Worm (Caenorhabditis elegans) whole organism, L1 larva: ENCODE results near the gene mltn-3.

Source experiments
- C16A3.4 ChIP-seq: fragments of 150-350 bp; optimal IDR thresholded peaks from 2 replicates; lab custom pipeline; 2014; ENCODE audit warnings: missing biosample characterization, missing genetic modification characterization
- aly-2 ChIP-seq: fragments of 150-350 bp; optimal IDR thresholded peaks from 2 replicates; lab custom pipeline; 2014; ENCODE audit warnings: missing biosample characterization, missing genetic modification characterization
- ama-1 ChIP-seq: fragments of 150-350 bp; optimal IDR thresholded peaks from 2 replicates; lab custom pipeline; 2014
- dsc-1 ChIP-seq: sonication (generic microtip); optimal IDR thresholded peaks from 2 replicates; lab custom pipeline; 2016; ENCODE audit warnings: mild to moderate bottlenecking, missing genetic modification characterization, missing compliant biosample characterization
- efl-3 ChIP-seq: fragments of 200-800 bp; sonication (Bioruptor generic); optimal IDR thresholded peaks from 2 replicates; lab custom pipeline; 2018; ENCODE audit warnings: mild to moderate bottlenecking, missing genetic modification characterization, missing compliant biosample characterization
- jun-1 ChIP-seq: fragments of 150-350 bp; optimal IDR thresholded peaks from 2 replicates; lab custom pipeline; 2014; ENCODE audit warnings: missing biosample characterization, missing genetic modification reagents, missing genetic modification characterization
- lin-13 ChIP-seq: fragments of 150-350 bp; optimal IDR thresholded peaks from 2 replicates; lab custom pipeline; 2014; ENCODE audit warnings: missing biosample characterization, missing genetic modification reagents, missing genetic modification characterization
- nhr-12 ChIP-seq: sonication (generic microtip); optimal IDR thresholded peaks from 2 replicates; lab custom pipeline; 2017; ENCODE audit warnings: missing biosample characterization, missing genetic modification characterization
- nhr-28 ChIP-seq: fragments of 150-350 bp; optimal IDR thresholded peaks from 2 replicates; lab custom pipeline; 2014; ENCODE audit warnings: missing biosample characterization, missing genetic modification characterization
- nhr-85 ChIP-seq: sonication (generic microtip); peaks from one replicate; lab custom pipeline; 2016; ENCODE audit warnings: missing genetic modification characterization, inconsistent platforms, missing compliant biosample characterization
- unc-86 ChIP-seq: sonication (generic microtip); optimal IDR thresholded peaks from 2 replicates; lab custom pipeline; 2016; ENCODE audit warnings: missing genetic modification characterization, missing compliant biosample characterization
- zip-4 ChIP-seq: fragments of 200-800 bp; sonication (Bioruptor generic); optimal IDR thresholded peaks from 2 replicates; lab custom pipeline; 2018; ENCODE audit warnings: mild to moderate bottlenecking, missing genetic modification characterization, moderate library complexity, missing compliant biosample characterization
- ztf-11 ChIP-seq, 2 experiments: sonication (generic microtip); optimal IDR thresholded peaks; 2 replicates each; lab custom pipeline; 2016 to 2017; ENCODE audit warnings: missing genetic modification characterization in 2 of 2, missing biosample characterization in 1 of 2, missing compliant biosample characterization in 1 of 2

DNA sequence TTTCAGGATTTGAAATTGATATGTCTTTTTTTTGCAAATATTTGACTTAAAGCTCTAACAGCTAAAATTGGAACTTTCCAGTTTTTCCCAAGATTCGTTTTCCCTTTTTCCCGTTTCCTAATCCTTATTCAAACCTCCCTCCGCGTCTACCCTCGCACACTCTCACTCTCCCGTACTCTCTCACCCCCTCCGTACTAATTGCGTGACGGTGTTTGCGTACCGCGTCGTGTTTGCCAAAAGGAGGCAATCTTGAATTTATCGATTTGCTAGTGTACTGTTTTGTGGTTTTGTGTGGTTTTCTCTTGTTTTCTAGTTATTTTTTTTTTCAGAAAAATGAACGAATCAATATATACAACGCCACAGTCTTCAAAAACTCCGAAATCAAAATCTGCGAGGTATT lies 7.5 kb upstream of the mltn-3 start, which contains the start of gene citk-1:
- TF ChIP-seq nhr-85 (tag; lab: Kevin White, UChicago) (peak; percentile 81), aly-2 (tag; lab: Kevin White, UChicago) (peak; percentile 28), ztf-11 (tag; optimal IDR thresholded peaks at IDR 0.05; lab: Kevin White, UChicago) (peak in 1 of 2 experiments; percentile 43), jun-1 (tag; lab: Kevin White, UChicago) (peak; percentile 61), unc-86 (tag; lab: Kevin White, UChicago) (peak; percentile 73), zip-4 (GFP tag; lab: Kevin White, UChicago) (peak; percentile 5), C16A3.4 (tag; lab: Kevin White, UChicago) (peak; percentile 83), nhr-12 (tag; lab: Kevin White, UChicago) (no peak), lin-13 (peak; percentile 76), efl-3 (GFP tag; lab: Kevin White, UChicago) (no peak), ama-1 (lab: Kevin White, UChicago) (no peak), dsc-1 (tag; lab: Kevin White, UChicago) (peak; percentile 64), nhr-28 (tag; lab: Kevin White, UChicago) (no peak)
